Fruit fly (Drosophila melanogaster) whole organism, embryonic: ENCODE data around the gene Nopp140.

Experiments used
- Atf-2 ChIP-seq: fragments of 200-800 bp; sonication (Bioruptor generic); optimal IDR thresholded peaks from 2 replicates; lab custom pipeline; 2016; ENCODE audit warnings: missing biosample characterization, missing genetic modification characterization
- CG10267 ChIP-seq: fragments of 200-800 bp; sonication (Bioruptor generic); optimal IDR thresholded peaks from 2 replicates; lab custom pipeline; 2018; ENCODE audit warnings: missing biosample characterization, mild to moderate bottlenecking, missing genetic modification characterization, moderate library complexity
- CG10366 ChIP-seq: fragments of 200-800 bp; sonication (Bioruptor generic); IDR thresholded peaks from 2 replicates; pipeline ENCODE4 v1.3.6; 2022; ENCODE audit warnings: missing biosample characterization, missing genetic modification characterization
- CG10979 ChIP-seq: fragments of 200-800 bp; sonication (Bioruptor generic); optimal IDR thresholded peaks from 2 replicates; lab custom pipeline; 2018; ENCODE audit warnings: missing biosample characterization, mild to moderate bottlenecking, missing genetic modification characterization, moderate library complexity
- CG11695 ChIP-seq: fragments of 200-800 bp; sonication (Bioruptor generic); IDR thresholded peaks from 3 replicates; pipeline ENCODE4 v1.3.6; 2022; ENCODE audit warnings: missing biosample characterization, missing genetic modification characterization
- CG12155 ChIP-seq: fragments of 200-800 bp; sonication (Bioruptor generic); optimal IDR thresholded peaks from 3 replicates; lab custom pipeline; 2016; ENCODE audit warnings: missing biosample characterization, missing genetic modification characterization
- CG13287 ChIP-seq: fragments of 200-800 bp; sonication (Bioruptor generic); IDR thresholded peaks from 2 replicates; pipeline ENCODE4 v1.3.6; 2022; ENCODE audit warnings: missing biosample characterization, missing genetic modification characterization; ENCODE audit not compliant: partially characterized antibody
- CG15011 ChIP-seq: fragments of 200-800 bp; sonication (Bioruptor generic); optimal IDR thresholded peaks from 3 replicates; lab custom pipeline; 2018; ENCODE audit warnings: missing biosample characterization, mild to moderate bottlenecking, missing genetic modification characterization
- CG1647 ChIP-seq: fragments of 200-800 bp; sonication (Bioruptor generic); optimal IDR thresholded peaks from 3 replicates; lab custom pipeline; 2016; ENCODE audit warnings: missing biosample characterization, missing genetic modification characterization
- CG17328 ChIP-seq: fragments of 200-800 bp; sonication (Bioruptor generic); IDR thresholded peaks from 2 replicates; pipeline ENCODE4 v1.3.6; 2022; ENCODE audit warnings: missing biosample characterization, missing genetic modification characterization
- CG17385 ChIP-seq: fragments of 200-800 bp; sonication (Bioruptor generic); optimal IDR thresholded peaks from 3 replicates; lab custom pipeline; 2018; ENCODE audit warnings: missing biosample characterization, mild to moderate bottlenecking, missing genetic modification characterization
- CG18764 ChIP-seq: fragments of 200-800 bp; sonication (Bioruptor generic); optimal IDR thresholded peaks from 3 replicates; lab custom pipeline; 2016; ENCODE audit warnings: missing biosample characterization, missing genetic modification characterization
- CG34224 ChIP-seq: fragments of 200-800 bp; sonication (Bioruptor generic); IDR thresholded peaks from 3 replicates; pipeline ENCODE4 v1.3.6; 2022; ENCODE audit warnings: missing biosample characterization, missing genetic modification characterization; ENCODE audit not compliant: partially characterized antibody
- CG6654 ChIP-seq: fragments of 200-800 bp; sonication (Bioruptor generic); optimal IDR thresholded peaks from 2 replicates; lab custom pipeline; 2017; ENCODE audit warnings: missing biosample characterization, mild to moderate bottlenecking, missing genetic modification characterization
- CG7839 ChIP-seq: fragments of 200-800 bp; sonication (Bioruptor generic); optimal IDR thresholded peaks from 3 replicates; lab custom pipeline; 2018; ENCODE audit warnings: missing biosample characterization, mild to moderate bottlenecking, missing genetic modification characterization, moderate library complexity
- CG9932 ChIP-seq: fragments of 200-800 bp; sonication (Bioruptor generic); IDR thresholded peaks from 2 replicates; pipeline ENCODE4 v1.3.6; 2022; ENCODE audit warnings: missing biosample characterization, missing genetic modification characterization
- CTCF ChIP-seq: fragments of 200-800 bp; sonication (Bioruptor generic); optimal IDR thresholded peaks from 2 replicates; lab custom pipeline; 2017; ENCODE audit warnings: missing biosample characterization, mild to moderate bottlenecking, missing genetic modification characterization, moderate library complexity
- Camta ChIP-seq: fragments of 200-800 bp; sonication (Bioruptor generic); optimal IDR thresholded peaks from 2 replicates; lab custom pipeline; 2016; ENCODE audit warnings: missing biosample characterization, missing genetic modification characterization
- Dek ChIP-seq: fragments of 200-800 bp; sonication (Bioruptor generic); optimal IDR thresholded peaks from 3 replicates; lab custom pipeline; 2019; ENCODE audit warnings: missing biosample characterization, mild to moderate bottlenecking, missing genetic modification characterization, moderate library complexity
- E2f2 ChIP-seq: fragments of 200-800 bp; sonication (Bioruptor generic); IDR thresholded peaks from 2 replicates; pipeline ENCODE4 v1.3.6; 2022; ENCODE audit warnings: missing biosample characterization, missing genetic modification characterization
- Ets65A ChIP-seq: fragments of 200-800 bp; sonication (Bioruptor generic); peaks from one replicate; lab custom pipeline; 2016; ENCODE audit warnings: missing biosample characterization, missing genetic modification characterization
- GATAe ChIP-seq: fragments of 200-800 bp; sonication (Bioruptor generic); conservative IDR thresholded peaks from 2 replicates; pipeline ENCODE4 v1.3.6; 2022; ENCODE audit warnings: missing biosample characterization, missing genetic modification characterization
- Hand ChIP-seq: fragments of 200-800 bp; sonication (Bioruptor generic); optimal IDR thresholded peaks from 2 replicates; lab custom pipeline; 2017; ENCODE audit warnings: mild to moderate bottlenecking, missing biosample characterization, missing genetic modification reagents, missing genetic modification characterization
- Hmr ChIP-seq: fragments of 200-800 bp; sonication (Bioruptor generic); optimal IDR thresholded peaks from 3 replicates; lab custom pipeline; 2017; ENCODE audit warnings: mild to moderate bottlenecking, missing biosample characterization, missing genetic modification reagents, missing genetic modification characterization
- Hmx ChIP-seq: fragments of 200-800 bp; sonication (Bioruptor generic); optimal IDR thresholded peaks from 2 replicates; lab custom pipeline; 2016; ENCODE audit warnings: missing biosample characterization, missing genetic modification characterization
- Hsf ChIP-seq: fragments of 200-800 bp; sonication (Bioruptor generic); optimal IDR thresholded peaks from 3 replicates; lab custom pipeline; 2016; ENCODE audit warnings: missing biosample characterization, missing genetic modification characterization
- Lhr ChIP-seq: fragments of 200-800 bp; sonication (Bioruptor generic); optimal IDR thresholded peaks from 3 replicates; lab custom pipeline; 2017; ENCODE audit warnings: mild to moderate bottlenecking, missing biosample characterization, missing genetic modification reagents, missing genetic modification characterization
- Pdp1 ChIP-seq, 2 experiments: fragments of 200-800 bp; sonication (Bioruptor generic); optimal IDR thresholded peaks; 3 replicates each; lab custom pipeline; 2016; ENCODE audit warnings: missing biosample characterization in 2 of 2, missing genetic modification characterization in 2 of 2, mild to moderate bottlenecking in 1 of 2, moderate library complexity in 1 of 2
- Ptx1 ChIP-seq: fragments of 200-800 bp; sonication (Bioruptor generic); IDR thresholded peaks from 2 replicates; pipeline ENCODE4 v1.3.6; 2022; ENCODE audit warnings: missing biosample characterization, missing genetic modification characterization
- Tbp ChIP-seq: fragments of >200 bp; optimal IDR thresholded peaks from 2 replicates; lab custom pipeline; 2018; ENCODE audit warnings: missing biosample characterization, missing genetic modification characterization
- ase ChIP-seq: fragments of 200-800 bp; sonication (Bioruptor generic); IDR thresholded peaks from 3 replicates; pipeline ENCODE4 v1.3.6; 2022; ENCODE audit warnings: missing biosample characterization, missing genetic modification characterization
- ato ChIP-seq: fragments of 200-800 bp; sonication (Bioruptor generic); IDR thresholded peaks from 2 replicates; pipeline ENCODE4 v1.3.6; 2022; ENCODE audit warnings: missing biosample characterization, missing genetic modification characterization; ENCODE audit not compliant: partially characterized antibody
- bbx ChIP-seq: fragments of 200-800 bp; sonication (Bioruptor generic); IDR thresholded peaks from 2 replicates; pipeline ENCODE4 v1.3.6; 2022; ENCODE audit warnings: missing biosample characterization, missing genetic modification characterization; ENCODE audit not compliant: partially characterized antibody
- bcd ChIP-seq: fragments of 200-800 bp; sonication (Bioruptor generic); optimal IDR thresholded peaks from 2 replicates; lab custom pipeline; 2017; ENCODE audit warnings: missing biosample characterization, mild to moderate bottlenecking, missing genetic modification characterization
- dm ChIP-seq: fragments of 200-800 bp; sonication (Bioruptor generic); optimal IDR thresholded peaks from 3 replicates; lab custom pipeline; 2016; ENCODE audit warnings: missing biosample characterization, missing genetic modification characterization
- dmrt11E ChIP-seq: fragments of 200-800 bp; sonication (Bioruptor generic); optimal IDR thresholded peaks from 3 replicates; lab custom pipeline; 2018; ENCODE audit warnings: missing biosample characterization, mild to moderate bottlenecking, missing genetic modification characterization, moderate library complexity
- fd3F ChIP-seq: fragments of 200-800 bp; sonication (Bioruptor generic); optimal IDR thresholded peaks from 2 replicates; lab custom pipeline; 2018; ENCODE audit warnings: missing biosample characterization, mild to moderate bottlenecking, missing genetic modification characterization, moderate library complexity
- fd64A ChIP-seq: fragments of 200-800 bp; sonication (Bioruptor generic); optimal IDR thresholded peaks from 3 replicates; lab custom pipeline; 2018; ENCODE audit warnings: missing biosample characterization, mild to moderate bottlenecking, missing genetic modification characterization
- fu2 ChIP-seq: fragments of 200-800 bp; sonication (Bioruptor generic); optimal IDR thresholded peaks from 2 replicates; lab custom pipeline; 2016; ENCODE audit warnings: missing biosample characterization, missing genetic modification characterization
- grn ChIP-seq: fragments of 200-800 bp; sonication (Bioruptor generic); optimal IDR thresholded peaks from 3 replicates; lab custom pipeline; 2017; ENCODE audit warnings: missing biosample characterization, missing genetic modification characterization
- hb ChIP-seq: fragments of 200-800 bp; sonication (Bioruptor generic); IDR thresholded peaks from 3 replicates; pipeline ENCODE4 v1.3.6; 2022; ENCODE audit warnings: missing biosample characterization, missing genetic modification characterization; ENCODE audit not compliant: partially characterized antibody
- lbe ChIP-seq: fragments of 200-800 bp; sonication (Bioruptor generic); optimal IDR thresholded peaks from 2 replicates; lab custom pipeline; 2016; ENCODE audit warnings: missing biosample characterization, mild to moderate bottlenecking, missing genetic modification characterization
- nom ChIP-seq: fragments of 200-800 bp; sonication (Bioruptor generic); optimal IDR thresholded peaks from 2 replicates; lab custom pipeline; 2017; ENCODE audit warnings: missing biosample characterization, missing genetic modification characterization, mild to moderate bottlenecking, moderate library complexity, missing genetic modification reagents
- slou ChIP-seq: fragments of 200-800 bp; sonication (Bioruptor generic); optimal IDR thresholded peaks from 3 replicates; lab custom pipeline; 2016; ENCODE audit warnings: missing biosample characterization, missing genetic modification characterization
- sqz ChIP-seq: fragments of 200-800 bp; sonication (Bioruptor generic); optimal IDR thresholded peaks from 3 replicates; lab custom pipeline; 2018; ENCODE audit warnings: missing biosample characterization, mild to moderate bottlenecking, missing genetic modification characterization
- ssp ChIP-seq: fragments of 200-800 bp; sonication (Bioruptor generic); IDR thresholded peaks from 2 replicates; pipeline ENCODE4 v1.3.6; 2022; ENCODE audit warnings: missing biosample characterization, missing genetic modification characterization
- tna ChIP-seq: fragments of 200-800 bp; sonication (Bioruptor generic); IDR thresholded peaks from 2 replicates; pipeline ENCODE4 v1.3.6; 2022; ENCODE audit warnings: missing biosample characterization, missing genetic modification characterization; ENCODE audit not compliant: partially characterized antibody
- toy ChIP-seq: fragments of 200-800 bp; sonication (Bioruptor generic); IDR thresholded peaks from 2 replicates; pipeline ENCODE4 v1.3.6; 2022; ENCODE audit warnings: missing biosample characterization, missing genetic modification characterization
- unc-4 ChIP-seq: fragments of 200-800 bp; sonication (Bioruptor generic); IDR thresholded peaks from 2 replicates; pipeline ENCODE4 v1.3.6; 2022; ENCODE audit warnings: missing biosample characterization, missing genetic modification characterization; ENCODE audit not compliant: partially characterized antibody
- zen ChIP-seq: fragments of 200-800 bp; sonication (Bioruptor generic); optimal IDR thresholded peaks from 3 replicates; lab custom pipeline; 2018; ENCODE audit warnings: missing biosample characterization, mild to moderate bottlenecking, missing genetic modification characterization, moderate library complexity

Gene Nopp140

DNA sequence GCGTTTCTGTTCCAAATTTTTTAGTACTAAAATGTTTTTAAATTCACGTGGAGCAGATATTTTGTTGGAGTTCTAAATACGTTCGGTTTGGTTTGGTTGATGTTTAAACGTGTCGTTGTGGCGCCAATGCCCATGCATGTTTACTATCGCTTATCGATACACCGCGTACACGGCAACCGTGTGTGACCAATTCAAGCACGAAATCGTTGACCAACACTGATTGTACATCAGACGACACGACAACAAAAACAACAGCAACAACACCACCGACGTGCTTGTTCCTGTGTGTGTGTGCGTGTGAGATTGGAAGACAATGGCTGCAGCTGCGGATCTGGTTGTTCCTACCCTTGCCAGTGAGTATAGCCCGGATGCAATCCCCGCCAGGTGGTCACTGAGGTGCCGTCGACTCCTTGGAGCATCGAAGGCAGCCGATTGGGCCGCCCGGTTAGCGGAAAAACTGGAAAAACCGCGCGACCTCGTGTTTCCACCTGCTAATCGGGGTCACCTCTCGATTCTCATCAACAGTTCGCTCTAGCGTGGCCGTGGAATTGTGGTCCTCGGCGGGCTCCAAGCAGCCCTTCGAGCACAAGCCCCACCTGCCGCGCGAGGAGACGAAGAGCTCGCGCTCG is 7.7 kb upstream of the Nopp140 start, which contains the start of gene eIF2A (continued):
- peak; percentile 88 for TF ChIP-seq CG34224
- TF ChIP-seq GATAe = no peak
- peak; percentile 100 for TF ChIP-seq CG10267 (tag; lab: Kevin White, UChicago)
- no peak for TF ChIP-seq Tbp (GFP tag; lab: Kevin White, UChicago)
- peak; percentile 43 for TF ChIP-seq CG18764 (GFP tag; lab: Kevin White, UChicago)
- TF ChIP-seq E2f2 (GFP tag; lab: Robert Waterston, UW) = peak; percentile 99
- peak; percentile 45; the same call in 1 of the 2 replicates for TF ChIP-seq Ptx1 (GFP tag; lab: Robert Waterston, UW)
- peak; percentile 25 for TF ChIP-seq CG7839 (tag; lab: Kevin White, UChicago)
- no peak for TF ChIP-seq hb (GFP tag; lab: Robert Waterston, UW)
- 0 out of 2 replicates have a peak, but pooled peaks have one; percentile 48 for TF ChIP-seq toy
- peak; percentile 94 for TF ChIP-seq Ets65A (GFP tag; lab: Kevin White, UChicago)
- peak; percentile 42 for TF ChIP-seq zen (tag; lab: Kevin White, UChicago)
- TF ChIP-seq CTCF (GFP tag; lab: Kevin White, UChicago) = peak; percentile 33
- TF ChIP-seq dmrt11E (tag; lab: Kevin White, UChicago) = peak; percentile 49
- no peak for TF ChIP-seq bcd (GFP tag; lab: Kevin White, UChicago)
- TF ChIP-seq ato (GFP tag; lab: Robert Waterston, UW) = peak; percentile 77
- TF ChIP-seq Camta (GFP tag; lab: Kevin White, UChicago) = no peak
- TF ChIP-seq CG17385 = peak; percentile 47
- TF ChIP-seq Hmx = no peak
- peak; percentile 0 for TF ChIP-seq fd3F (GFP tag; lab: Kevin White, UChicago)
- peak; percentile 58 for TF ChIP-seq Hsf (GFP tag; lab: Kevin White, UChicago)
- no peak for TF ChIP-seq fd64A (GFP tag; lab: Kevin White, UChicago)
- TF ChIP-seq fu2 = peak; percentile 79
- no peak for TF ChIP-seq sqz (GFP tag; lab: Kevin White, UChicago)
- no peak for TF ChIP-seq Hand
- TF ChIP-seq Dek (tag; lab: Kevin White, UChicago) = no peak
- TF ChIP-seq unc-4 (GFP tag; lab: Robert Waterston, UW) = peak; percentile 73
- 0 out of 3 replicates have a peak, but pooled peaks have one; percentile 6 for TF ChIP-seq CG11695 (GFP tag; lab: Robert Waterston, UW)
- peak; percentile 75 for TF ChIP-seq Hmr (GFP tag; lab: Kevin White, UChicago)
- peak; percentile 88 for TF ChIP-seq bbx (GFP tag; lab: Robert Waterston, UW)
- peak; percentile 74 for TF ChIP-seq nom (GFP tag; lab: Kevin White, UChicago)
- no peak for TF ChIP-seq slou (GFP tag; lab: Kevin White, UChicago)
- TF ChIP-seq CG6654 = no peak
- no peak for TF ChIP-seq CG15011
- peak; percentile 79 for TF ChIP-seq Lhr
- peak; percentile 58 for TF ChIP-seq CG17328 (GFP tag; lab: Robert Waterston, UW)
- TF ChIP-seq CG10366 (GFP tag; lab: Robert Waterston, UW) = peak; percentile 28; the same call in 1 of the 2 replicates
- TF ChIP-seq CG10979 (tag; lab: Kevin White, UChicago) = peak; percentile 44
- TF ChIP-seq CG12155 (GFP tag; lab: Kevin White, UChicago) = peak; percentile 56
- TF ChIP-seq Atf-2 (GFP tag; lab: Kevin White, UChicago) = peak; percentile 35
- peak; percentile 70 for TF ChIP-seq tna (GFP tag; lab: Robert Waterston, UW)
- TF ChIP-seq lbe = peak; percentile 57
- no peak for TF ChIP-seq ase (GFP tag; lab: Robert Waterston, UW)
- peak; percentile 75; the same call in 1 of the 2 replicates for TF ChIP-seq CG9932 (GFP tag; lab: Robert Waterston, UW)
- peak; percentile 38 for TF ChIP-seq CG1647
- no peak for TF ChIP-seq grn (GFP tag; lab: Kevin White, UChicago)
- TF ChIP-seq ssp (GFP tag; lab: Robert Waterston, UW) = no peak
- peak; percentile 90 for TF ChIP-seq CG13287 (GFP tag; lab: Robert Waterston, UW)
- peak; percentile 89 for TF ChIP-seq dm (GFP tag; lab: Kevin White, UChicago)
- TF ChIP-seq Pdp1 (GFP tag; optimal IDR thresholded peaks at IDR 0.05; lab: Kevin White, UChicago) = peak; percentile 41 to 55
